Worm (Caenorhabditis elegans): ENCODE results near the gene lin-39.

lin-39 gene

ce11 chrIII:7572781-7573400 lies 36.5 kb upstream of the lin-39 start, which contains the start of the genes rpl-9 and lpd-7 (continued):
- peak; percentile 55; the same call in 1 of the 2 replicates for TF ChIP-seq ztf-28 (GFP tag; IDR thresholded peaks at IDR 0.05)
- TF ChIP-seq cebp-1 (GFP tag; IDR thresholded peaks at IDR 0.05), result no peak
- TF ChIP-seq cebp-1 (tag; optimal IDR thresholded peaks at IDR 0.05), result peak; percentile 72
- peak; percentile 75 for TF ChIP-seq ceh-27 (GFP tag; optimal IDR thresholded peaks at IDR 0.05)
- no peak for TF ChIP-seq B0019.2 (GFP tag; conservative IDR thresholded peaks at IDR 0.05)
- TF ChIP-seq dox-1 (GFP tag; IDR thresholded peaks at IDR 0.05), result peak; percentile 53; the same call in 1 of the 2 replicates
- no peak for TF ChIP-seq F39B2.1 (GFP tag; IDR thresholded peaks at IDR 0.05)
- peak; percentile 40 for TF ChIP-seq D2030.7 (GFP tag; IDR thresholded peaks at IDR 0.05)
- TF ChIP-seq F33H1.4 (GFP tag; IDR thresholded peaks at IDR 0.05), result peak; percentile 37; the same call in 1 of the 2 replicates
- no peak for TF ChIP-seq lir-1 (GFP tag; conservative IDR thresholded peaks at IDR 0.05)
- TF ChIP-seq B0261.1 (tag; optimal IDR thresholded peaks at IDR 0.05), result no peak
- TF ChIP-seq K11D2.4 (GFP tag; IDR thresholded peaks at IDR 0.05), result no peak
- peak; percentile 59 for TF ChIP-seq nhr-80 (tag; optimal IDR thresholded peaks at IDR 0.05)
- no peak for TF ChIP-seq snpc-1.1 (tag; optimal IDR thresholded peaks at IDR 0.05; ENCODE audit: insufficient read depth)

- TF ChIP-seq egrh-3 (GFP tag; IDR thresholded peaks at IDR 0.05) (no peak), Y56A3A.18 (GFP tag; IDR thresholded peaks at IDR 0.05) (peak; percentile 78), hmg-1.2 (GFP tag; IDR thresholded peaks at IDR 0.05) (no peak), F57C9.4 (tag; optimal IDR thresholded peaks at IDR 0.05) (no peak), snpc-1.1 (tag; optimal IDR thresholded peaks at IDR 0.05; ENCODE audit: insufficient read depth) (no peak), pbrm-1 (GFP tag; IDR thresholded peaks at IDR 0.05) (no peak), aptf-3 (GFP tag; IDR thresholded peaks at IDR 0.05) (no peak), hlh-12 (tag; optimal IDR thresholded peaks at IDR 0.05) (no peak), lag-1 (GFP tag; IDR thresholded peaks at IDR 0.05) (no peak), dox-1 (GFP tag; IDR thresholded peaks at IDR 0.05) (no peak), aptf-2 (GFP tag; conservative IDR thresholded peaks at IDR 0.05) (no peak), F49E8.2 (tag; optimal IDR thresholded peaks at IDR 0.05; ENCODE audit: insufficient read depth) (peak; percentile 50), tlf-1 (GFP tag; optimal IDR thresholded peaks at IDR 0.05) (peak; percentile 30), D2030.7 (GFP tag; IDR thresholded peaks at IDR 0.05) (peak; percentile 27; the same call in 1 of the 2 replicates), ztf-3 (GFP tag; optimal IDR thresholded peaks at IDR 0.05) (no peak), attf-5 (GFP tag; optimal IDR thresholded peaks at IDR 0.05) (no peak), ztf-28 (GFP tag; IDR thresholded peaks at IDR 0.05) (no peak), chd-7 (tag; optimal IDR thresholded peaks at IDR 0.05) (no peak), gei-17 (GFP tag; optimal IDR thresholded peaks at IDR 0.05) (no peak), ekl-4 (GFP tag; IDR thresholded peaks at IDR 0.05) (peak; percentile 53; the same call in 1 of the 2 replicates), nhr-120 (GFP tag; IDR thresholded peaks at IDR 0.05) (no peak), cebp-1 (GFP tag; IDR thresholded peaks at IDR 0.05) (no peak), cebp-1 (tag; optimal IDR thresholded peaks at IDR 0.05) (no peak), akir-1 (GFP tag; optimal IDR thresholded peaks at IDR 0.05) (no peak), F55B11.4 (tag; optimal IDR thresholded peaks at IDR 0.05; ENCODE audit: borderline replicate concordance, insufficient read depth) (no peak), xnd-1 (tag; optimal IDR thresholded peaks at IDR 0.05) (no peak), mel-28 (tag; optimal IDR thresholded peaks at IDR 0.05; ENCODE audit: borderline replicate concordance) (no peak), ZK185.1 (tag; optimal IDR thresholded peaks at IDR 0.05; ENCODE audit: poor library complexity, severe bottlenecking) (no peak), hlh-26 (GFP tag; conservative IDR thresholded peaks at IDR 0.05) (no peak), K12H6.12 (tag; optimal IDR thresholded peaks at IDR 0.05) (no peak), snpc-3.4 (tag; optimal IDR thresholded peaks at IDR 0.05) (peak; percentile 13), B0035.1 (tag; optimal IDR thresholded peaks at IDR 0.05) (no peak), lin-54 (GFP tag; optimal IDR thresholded peaks at IDR 0.05) (peak; percentile 49), nhr-27 (tag; optimal IDR thresholded peaks at IDR 0.05) (no peak), ceh-27 (GFP tag; optimal IDR thresholded peaks at IDR 0.05) (no peak), B0336.3 (GFP tag; IDR thresholded peaks at IDR 0.05) (peak; percentile 76), unc-62 (GFP tag; optimal IDR thresholded peaks at IDR 0.05) (no peak), madf-10 (tag; optimal IDR thresholded peaks at IDR 0.05) (no peak)
Measured at ce11 chrIII:7571726-7572125, 35.3 kb upstream of the lin-39 start.
